Fruit fly (Drosophila melanogaster) whole organism, embryonic: ENCODE measurements around the gene CG2972.

Experiments
- ATbp ChIP-seq: fragments of 200-800 bp; sonication (Bioruptor generic); optimal IDR thresholded peaks from 2 replicates; lab custom pipeline; 2017; ENCODE audit warnings: missing biosample characterization, mild to moderate bottlenecking, missing genetic modification characterization, missing genetic modification reagents
- Awh ChIP-seq: fragments of 200-800 bp; sonication (Bioruptor generic); IDR thresholded peaks from 2 replicates; pipeline ENCODE4, ENCODE4 v1.3.6; 2022; ENCODE audit warnings: missing biosample characterization, missing genetic modification characterization
- CG1024 ChIP-seq: fragments of 200-800 bp; sonication (Bioruptor generic); IDR thresholded peaks from 2 replicates; pipeline ENCODE4 v1.3.6; 2022; ENCODE audit warnings: missing biosample characterization, missing genetic modification characterization
- CG11398 ChIP-seq: fragments of 200-800 bp; sonication (Bioruptor generic); optimal IDR thresholded peaks from 2 replicates; lab custom pipeline; 2016; ENCODE audit warnings: missing biosample characterization, missing genetic modification characterization
- CG11504 ChIP-seq: fragments of 200-800 bp; sonication (Bioruptor generic); optimal IDR thresholded peaks from 3 replicates; lab custom pipeline; 2019; ENCODE audit warnings: missing biosample characterization, mild to moderate bottlenecking, missing genetic modification characterization, moderate library complexity
- CG13424 ChIP-seq: fragments of 200-800 bp; sonication (Bioruptor generic); optimal IDR thresholded peaks from 2 replicates; lab custom pipeline; 2019; ENCODE audit warnings: missing biosample characterization, mild to moderate bottlenecking, missing genetic modification characterization, moderate library complexity
- CG14014 ChIP-seq: fragments of 200-800 bp; sonication (Bioruptor generic); IDR thresholded peaks from 2 replicates; pipeline ENCODE4 v1.3.6; 2022; ENCODE audit warnings: missing biosample characterization, missing genetic modification characterization
- CG14860 ChIP-seq: fragments of 200-800 bp; sonication (Bioruptor generic); IDR thresholded peaks from 3 replicates; pipeline ENCODE4 v1.3.6; 2022; ENCODE audit warnings: missing biosample characterization, missing genetic modification characterization; ENCODE audit not compliant: partially characterized antibody
- CG17186 ChIP-seq: fragments of 200-800 bp; sonication (Bioruptor generic); optimal IDR thresholded peaks from 3 replicates; lab custom pipeline; 2017; ENCODE audit warnings: missing biosample characterization, missing genetic modification reagents, missing genetic modification characterization
- CG31441 ChIP-seq: fragments of 200-800 bp; sonication (Bioruptor generic); IDR thresholded peaks from 2 replicates; pipeline ENCODE4 v1.3.6; 2022; ENCODE audit warnings: missing biosample characterization, missing genetic modification characterization
- CG33557 ChIP-seq: fragments of 200-800 bp; sonication (Bioruptor generic); optimal IDR thresholded peaks from 2 replicates; lab custom pipeline; 2019; ENCODE audit warnings: missing biosample characterization, mild to moderate bottlenecking, missing genetic modification characterization, moderate library complexity
- CG34224 ChIP-seq: fragments of 200-800 bp; sonication (Bioruptor generic); IDR thresholded peaks from 3 replicates; pipeline ENCODE4 v1.3.6; 2022; ENCODE audit warnings: missing biosample characterization, missing genetic modification characterization; ENCODE audit not compliant: partially characterized antibody
- CG34376 ChIP-seq: fragments of 200-800 bp; sonication (Bioruptor generic); optimal IDR thresholded peaks from 2 replicates; lab custom pipeline; 2018; ENCODE audit warnings: missing biosample characterization, mild to moderate bottlenecking, missing genetic modification characterization
- CG3847 ChIP-seq: fragments of 200-800 bp; sonication (Bioruptor generic); IDR thresholded peaks from 2 replicates; pipeline ENCODE4 v1.3.6; 2022; ENCODE audit warnings: missing biosample characterization, missing genetic modification characterization
- CG3995 ChIP-seq: fragments of 200-800 bp; sonication (Bioruptor generic); optimal IDR thresholded peaks from 3 replicates; lab custom pipeline; 2016; ENCODE audit warnings: missing biosample characterization, missing genetic modification characterization
- CG4360 ChIP-seq: fragments of 200-800 bp; sonication (Bioruptor generic); IDR thresholded peaks from 2 replicates; pipeline ENCODE4 v1.3.6; 2022; ENCODE audit warnings: missing biosample characterization, missing genetic modification characterization
- CG5180 ChIP-seq: fragments of 200-800 bp; sonication (Bioruptor generic); optimal IDR thresholded peaks from 3 replicates; lab custom pipeline; 2017; ENCODE audit warnings: missing biosample characterization, missing genetic modification characterization, mild to moderate bottlenecking, moderate library complexity, missing genetic modification reagents
- CG6689 ChIP-seq: fragments of 200-800 bp; sonication (Bioruptor generic); IDR thresholded peaks from 2 replicates; pipeline ENCODE4 v1.3.6; 2022; ENCODE audit warnings: missing biosample characterization, missing genetic modification characterization
- CG6791 ChIP-seq: fragments of 200-800 bp; sonication (Bioruptor generic); IDR thresholded peaks from 3 replicates; pipeline ENCODE4 v1.3.6; 2022; ENCODE audit warnings: missing biosample characterization, missing genetic modification characterization; ENCODE audit not compliant: partially characterized antibody
- CG7987 ChIP-seq: fragments of 200-800 bp; sonication (Bioruptor generic); optimal IDR thresholded peaks from 2 replicates; lab custom pipeline; 2018; ENCODE audit warnings: missing biosample characterization, mild to moderate bottlenecking, missing genetic modification characterization, moderate library complexity
- CHES-1-like ChIP-seq: fragments of 200-800 bp; sonication (Bioruptor generic); optimal IDR thresholded peaks from 2 replicates; lab custom pipeline; 2016; ENCODE audit warnings: missing biosample characterization, missing genetic modification characterization
- Deaf1 ChIP-seq: fragments of 200-800 bp; optimal IDR thresholded peaks from 3 replicates; lab custom pipeline; 2019; ENCODE audit warnings: missing biosample characterization, mild to moderate bottlenecking, missing genetic modification characterization, moderate library complexity
- Fer1 ChIP-seq: fragments of 200-800 bp; sonication (Bioruptor generic); optimal IDR thresholded peaks from 2 replicates; lab custom pipeline; 2017; ENCODE audit warnings: missing biosample characterization, mild to moderate bottlenecking, missing genetic modification characterization
- Fer3 ChIP-seq: fragments of 200-800 bp; sonication (Bioruptor generic); optimal IDR thresholded peaks from 2 replicates; lab custom pipeline; 2018; ENCODE audit warnings: missing biosample characterization, mild to moderate bottlenecking, missing genetic modification characterization, moderate library complexity
- HHEX ChIP-seq: fragments of 200-800 bp; sonication (Bioruptor generic); optimal IDR thresholded peaks from 3 replicates; lab custom pipeline; 2017; ENCODE audit warnings: missing biosample characterization, mild to moderate bottlenecking, missing genetic modification characterization, missing genetic modification reagents
- HmgD ChIP-seq: fragments of 200-800 bp; sonication (Bioruptor generic); optimal IDR thresholded peaks from 3 replicates; lab custom pipeline; 2016; ENCODE audit warnings: missing biosample characterization, missing genetic modification characterization
- Hr78 ChIP-seq, 2 experiments: fragments of 200-800 bp in 1 of 2; fragments of >200 bp in 1 of 2; sonication (Bioruptor generic) in 1 of 2; optimal IDR thresholded peaks; 2 replicates each; lab custom pipeline; 2017 to 2019; ENCODE audit warnings: missing biosample characterization in 2 of 2, missing genetic modification characterization in 2 of 2, mild to moderate bottlenecking in 1 of 2, moderate library complexity in 1 of 2
- Hsf ChIP-seq: fragments of 200-800 bp; sonication (Bioruptor generic); optimal IDR thresholded peaks from 3 replicates; lab custom pipeline; 2016; ENCODE audit warnings: missing biosample characterization, missing genetic modification characterization
- Kr ChIP-seq: fragments of 200-800 bp; sonication (Bioruptor generic); optimal IDR thresholded peaks from 2 replicates; lab custom pipeline; 2017; ENCODE audit warnings: missing biosample characterization, mild to moderate bottlenecking, missing genetic modification characterization
- NfI ChIP-seq: fragments of 200-800 bp; sonication (Bioruptor generic); optimal IDR thresholded peaks from 3 replicates; lab custom pipeline; 2018; ENCODE audit warnings: missing biosample characterization, mild to moderate bottlenecking, missing genetic modification characterization, moderate library complexity
- Opbp ChIP-seq: fragments of 200-800 bp; sonication (Bioruptor generic); IDR thresholded peaks from 3 replicates; pipeline ENCODE4 v1.3.6; 2022; ENCODE audit warnings: missing biosample characterization, missing genetic modification characterization; ENCODE audit not compliant: partially characterized antibody
- ap ChIP-seq: fragments of 200-800 bp; sonication (Bioruptor generic); IDR thresholded peaks from 2 replicates; pipeline ENCODE4 v1.3.6; 2022; ENCODE audit warnings: missing biosample characterization, missing genetic modification characterization
- ci ChIP-seq: fragments of 200-800 bp; sonication (Bioruptor generic); IDR thresholded peaks from 3 replicates; pipeline ENCODE4 v1.3.6; 2022; ENCODE audit warnings: missing biosample characterization, missing genetic modification characterization
- danr ChIP-seq: fragments of 200-800 bp; sonication (Bioruptor generic); IDR thresholded peaks from 2 replicates; pipeline ENCODE4 v1.3.6; 2022; ENCODE audit warnings: missing biosample characterization, missing genetic modification characterization
- ewg ChIP-seq: fragments of 200-800 bp; sonication (Bioruptor generic); optimal IDR thresholded peaks from 3 replicates; lab custom pipeline; 2017; ENCODE audit warnings: mild to moderate bottlenecking, missing biosample characterization, missing genetic modification reagents, missing genetic modification characterization
- fd3F ChIP-seq: fragments of 200-800 bp; sonication (Bioruptor generic); optimal IDR thresholded peaks from 2 replicates; lab custom pipeline; 2018; ENCODE audit warnings: missing biosample characterization, mild to moderate bottlenecking, missing genetic modification characterization, moderate library complexity
- fru ChIP-seq: fragments of >200 bp; optimal IDR thresholded peaks from 2 replicates; lab custom pipeline; 2017
- gem ChIP-seq: fragments of 200-800 bp; sonication (Bioruptor generic); optimal IDR thresholded peaks from 2 replicates; lab custom pipeline; 2019; ENCODE audit warnings: missing biosample characterization, mild to moderate bottlenecking, missing genetic modification characterization, moderate library complexity
- kay ChIP-seq: fragments of 200-800 bp; sonication (Bioruptor generic); optimal IDR thresholded peaks from 2 replicates; lab custom pipeline; 2016; ENCODE audit warnings: missing biosample characterization, missing genetic modification characterization
- mam ChIP-seq: fragments of 200-800 bp; sonication (Bioruptor generic); optimal IDR thresholded peaks from 3 replicates; lab custom pipeline; 2016; ENCODE audit warnings: missing biosample characterization, missing genetic modification characterization
- oc ChIP-seq: fragments of 200-800 bp; sonication (Bioruptor generic); optimal IDR thresholded peaks from 2 replicates; lab custom pipeline; 2018; ENCODE audit warnings: missing biosample characterization, mild to moderate bottlenecking, missing genetic modification characterization, moderate library complexity
- onecut ChIP-seq: fragments of 200-800 bp; sonication (Bioruptor generic); IDR thresholded peaks from 2 replicates; pipeline ENCODE4 v1.3.6; 2022; ENCODE audit warnings: missing biosample characterization, missing genetic modification characterization
- psq ChIP-seq: fragments of 200-800 bp; sonication (Bioruptor generic); optimal IDR thresholded peaks from 2 replicates; lab custom pipeline; 2017; ENCODE audit warnings: missing biosample characterization, missing genetic modification characterization
- row ChIP-seq: fragments of 200-800 bp; sonication (Bioruptor generic); IDR thresholded peaks from 3 replicates; pipeline ENCODE4 v1.3.6; 2022; ENCODE audit warnings: missing biosample characterization, missing genetic modification characterization
- salm ChIP-seq: fragments of 200-800 bp; sonication (Bioruptor generic); optimal IDR thresholded peaks from 2 replicates; lab custom pipeline; 2018; ENCODE audit warnings: missing biosample characterization, mild to moderate bottlenecking, missing genetic modification characterization
- sim ChIP-seq: fragments of 200-800 bp; sonication (Bioruptor generic); IDR thresholded peaks from 2 replicates; pipeline ENCODE4 v1.3.6; 2022; ENCODE audit warnings: missing biosample characterization, missing genetic modification characterization
- vvl ChIP-seq: fragments of 200-800 bp; sonication (Bioruptor generic); IDR thresholded peaks from 2 replicates; pipeline ENCODE4 v1.3.6; 2022; ENCODE audit warnings: missing biosample characterization, missing genetic modification characterization
- yki ChIP-seq: fragments of >200 bp; optimal IDR thresholded peaks from 3 replicates; lab custom pipeline; 2018
- zfh2 ChIP-seq: fragments of 200-800 bp; sonication (Bioruptor generic); optimal IDR thresholded peaks from 2 replicates; lab custom pipeline; 2016; ENCODE audit warnings: missing biosample characterization, missing genetic modification characterization

CG2972 gene

dm6 chrX:10088023-10088913 is 5.3 kb downstream of the CG2972 start (continued):
- TF ChIP-seq gem (tag; lab: Kevin White, UChicago) (peak; percentile 82), CG11398 (GFP tag; lab: Kevin White, UChicago) (no peak), yki (lab: Kevin White, UChicago) (no peak), CG33557 (peak; percentile 56), Opbp (GFP tag; lab: Robert Waterston, UW) (no peak), mam (peak; percentile 2), CG6791 (GFP tag; lab: Robert Waterston, UW) (no peak; the same call in 2 of the 3 replicates), oc (peak; percentile 38), CG5180 (GFP tag; lab: Kevin White, UChicago) (no peak), CG6689 (GFP tag; lab: Robert Waterston, UW) (peak; percentile 76), vvl (GFP tag; lab: Robert Waterston, UW) (peak; percentile 83), fru (no peak), CG14860 (GFP tag; lab: Robert Waterston, UW) (no peak), kay (GFP tag; lab: Kevin White, UChicago) (no peak), HmgD (GFP tag; lab: Kevin White, UChicago) (no peak), CG7987 (GFP tag; lab: Kevin White, UChicago) (no peak), CG11504 (tag; lab: Kevin White, UChicago) (peak; percentile 69), CG1024 (no peak), Hsf (GFP tag; lab: Kevin White, UChicago) (peak; percentile 55), Awh (GFP tag; lab: Robert Waterston, UW) (peak; percentile 74), Kr (GFP tag; lab: Kevin White, UChicago) (no peak), CG17186 (GFP tag; lab: Kevin White, UChicago) (no peak), zfh2 (GFP tag; lab: Kevin White, UChicago) (no peak), Deaf1 (no peak), onecut (GFP tag; lab: Robert Waterston, UW) (peak; percentile 52; the same call in 1 of the 2 replicates), CG34376 (GFP tag; lab: Kevin White, UChicago) (no peak), CG34224 (GFP tag; lab: Robert Waterston, UW) (no peak), ap (GFP tag; lab: Robert Waterston, UW) (peak; percentile 60), ci (GFP tag; lab: Robert Waterston, UW) (peak; percentile 68; the same call in 2 of the 3 replicates), ATbp (GFP tag; lab: Kevin White, UChicago) (peak; percentile 46), sim (peak; percentile 78), CHES-1-like (GFP tag; lab: Kevin White, UChicago) (peak; percentile 44), Fer3 (tag; lab: Kevin White, UChicago) (peak; percentile 0), NfI (peak; percentile 26), CG4360 (GFP tag; lab: Robert Waterston, UW) (peak; percentile 45; the same call in 1 of the 2 replicates), Hr78 (GFP tag; optimal IDR thresholded peaks at IDR 0.05; lab: Kevin White, UChicago) (peak in 1 of 2 experiments; percentile 40), fd3F (GFP tag; lab: Kevin White, UChicago) (peak; percentile 22), CG31441 (GFP tag; lab: Robert Waterston, UW) (peak; percentile 67), CG3847 (peak; percentile 29; the same call in 1 of the 2 replicates), CG14014 (GFP tag; lab: Robert Waterston, UW) (peak; percentile 53; the same call in 1 of the 2 replicates), row (GFP tag; lab: Robert Waterston, UW) (peak; percentile 78), Fer1 (GFP tag; lab: Kevin White, UChicago) (peak; percentile 35), salm (tag; lab: Kevin White, UChicago) (peak; percentile 37), danr (GFP tag; lab: Robert Waterston, UW) (no peak), HHEX (peak; percentile 39), psq (peak; percentile 29), CG3995 (GFP tag; lab: Kevin White, UChicago) (no peak), CG13424 (tag; lab: Kevin White, UChicago) (peak; percentile 41), ewg (GFP tag; lab: Kevin White, UChicago) (peak; percentile 27)
